Fruit fly (Drosophila melanogaster) whole organism, pupa: ENCODE results near the gene CG42752.

Experiments used
- CG10348 ChIP-seq: fragments of 200-800 bp; sonication (Bioruptor generic); IDR thresholded peaks from 2 replicates; pipeline ENCODE4 v1.3.6; 2022; ENCODE audit warnings: missing biosample characterization, missing genetic modification characterization
- CG12605 ChIP-seq: fragments of 200-800 bp; sonication (Bioruptor generic); IDR thresholded peaks from 2 replicates; pipeline ENCODE4 v1.3.6; 2022; ENCODE audit warnings: missing biosample characterization, missing genetic modification characterization
- CG13204 ChIP-seq: fragments of 200-800 bp; sonication (Bioruptor generic); optimal IDR thresholded peaks from 2 replicates; lab custom pipeline; 2018; ENCODE audit warnings: missing biosample characterization, mild to moderate bottlenecking, missing genetic modification characterization, moderate library complexity
- CG14655 ChIP-seq: fragments of 200-800 bp; sonication (Bioruptor generic); optimal IDR thresholded peaks from 3 replicates; lab custom pipeline; 2017; ENCODE audit warnings: mild to moderate bottlenecking, missing biosample characterization, missing genetic modification reagents, missing genetic modification characterization
- CG15710 ChIP-seq: fragments of 200-800 bp; sonication (Bioruptor generic); optimal IDR thresholded peaks from 2 replicates; lab custom pipeline; 2018; ENCODE audit warnings: missing biosample characterization, mild to moderate bottlenecking, missing genetic modification characterization, moderate library complexity
- CG17806 ChIP-seq: fragments of 200-800 bp; sonication (Bioruptor generic); optimal IDR thresholded peaks from 2 replicates; lab custom pipeline; 2018; ENCODE audit warnings: missing biosample characterization, mild to moderate bottlenecking, missing genetic modification characterization, moderate library complexity
- CG32121 ChIP-seq: fragments of 200-800 bp; sonication (Bioruptor generic); IDR thresholded peaks from 2 replicates; pipeline ENCODE4 v1.3.6; 2022; ENCODE audit warnings: missing biosample characterization, missing genetic modification characterization
- CG34367 ChIP-seq: fragments of 200-800 bp; sonication (Bioruptor generic); optimal IDR thresholded peaks from 2 replicates; lab custom pipeline; 2018; ENCODE audit warnings: missing biosample characterization, mild to moderate bottlenecking, missing genetic modification characterization
- CG4496 ChIP-seq: fragments of 200-800 bp; sonication (Bioruptor generic); IDR thresholded peaks from 3 replicates; pipeline ENCODE4 v1.3.6; 2022; ENCODE audit warnings: missing biosample characterization, missing genetic modification characterization
- CG8159 ChIP-seq: fragments of 200-800 bp; sonication (Bioruptor generic); optimal IDR thresholded peaks from 3 replicates; lab custom pipeline; 2018; ENCODE audit warnings: missing biosample characterization, mild to moderate bottlenecking, missing genetic modification characterization, moderate library complexity
- CG8301 ChIP-seq: fragments of 200-800 bp; sonication (Bioruptor generic); optimal IDR thresholded peaks from 2 replicates; lab custom pipeline; 2018; ENCODE audit warnings: missing biosample characterization, mild to moderate bottlenecking, missing genetic modification characterization
- CG9948 ChIP-seq: fragments of 200-800 bp; sonication (Bioruptor generic); optimal IDR thresholded peaks from 2 replicates; lab custom pipeline; 2018; ENCODE audit warnings: missing biosample characterization, mild to moderate bottlenecking, missing genetic modification characterization, moderate library complexity
- D1 ChIP-seq: fragments of 200-800 bp; sonication (Bioruptor generic); optimal IDR thresholded peaks from 2 replicates; lab custom pipeline; 2018; ENCODE audit warnings: missing biosample characterization, mild to moderate bottlenecking, missing genetic modification characterization, moderate library complexity
- EcR ChIP-seq: fragments of 200-800 bp; sonication (Bioruptor generic); optimal IDR thresholded peaks from 3 replicates; lab custom pipeline; 2019; ENCODE audit warnings: missing biosample characterization, missing genetic modification characterization, mild to moderate bottlenecking, moderate library complexity, missing genetic modification reagents
- Ets98B ChIP-seq: fragments of 200-800 bp; sonication (Bioruptor generic); IDR thresholded peaks from 2 replicates; pipeline ENCODE4 v1.3.6; 2022; ENCODE audit warnings: missing biosample characterization, missing genetic modification characterization
- Pif1A ChIP-seq: fragments of 200-800 bp; sonication (Bioruptor generic); optimal IDR thresholded peaks from 3 replicates; lab custom pipeline; 2016; ENCODE audit warnings: missing biosample characterization, missing genetic modification characterization
- Pif1B ChIP-seq: fragments of 200-800 bp; sonication (Bioruptor generic); optimal IDR thresholded peaks from 3 replicates; lab custom pipeline; 2016; ENCODE audit warnings: missing biosample characterization, missing genetic modification characterization
- Snoo ChIP-seq: fragments of 200-800 bp; sonication (Bioruptor generic); optimal IDR thresholded peaks from 3 replicates; lab custom pipeline; 2017; ENCODE audit warnings: missing biosample characterization, mild to moderate bottlenecking, missing genetic modification characterization, inconsistent platforms
- fd96Ca ChIP-seq: fragments of 200-800 bp; sonication (Bioruptor generic); IDR thresholded peaks from 3 replicates; pipeline ENCODE4 v1.3.6; 2022; ENCODE audit warnings: missing biosample characterization, missing genetic modification characterization
- gl ChIP-seq: fragments of 200-800 bp; sonication (Bioruptor generic); optimal IDR thresholded peaks from 2 replicates; lab custom pipeline; 2018; ENCODE audit warnings: missing biosample characterization, mild to moderate bottlenecking, missing genetic modification characterization
- rn ChIP-seq: fragments of 200-800 bp; sonication (Bioruptor generic); IDR thresholded peaks from 2 replicates; pipeline ENCODE4 v1.3.6; 2022; ENCODE audit warnings: missing biosample characterization, missing genetic modification characterization

CG42752 gene

dm6 chr2L:18780911-18781545, 41.1 kb upstream of the CG42752 start:
- TF ChIP-seq CG9948 (tag; lab: Kevin White, UChicago) (no peak), gl (tag; lab: Kevin White, UChicago) (no peak), CG10348 (no peak), CG32121 (GFP tag; lab: Robert Waterston, UW) (no peak), CG8159 (tag; lab: Kevin White, UChicago) (no peak), CG13204 (GFP tag; lab: Kevin White, UChicago) (no peak), CG34367 (no peak), CG4496 (GFP tag; lab: Robert Waterston, UW) (no peak), CG17806 (tag; lab: Kevin White, UChicago) (no peak)

dm6 chr2L:18777442-18777841, 37.5 kb upstream of the CG42752 start:
- no peak for TF ChIP-seq CG13204 (GFP tag; lab: Kevin White, UChicago)
- no peak for TF ChIP-seq D1 (tag; lab: Kevin White, UChicago)
- TF ChIP-seq Snoo (tag; lab: Kevin White, UChicago) = no peak
- TF ChIP-seq CG17806 (tag; lab: Kevin White, UChicago) = no peak
- TF ChIP-seq rn (GFP tag; lab: Robert Waterston, UW) = no peak
- no peak for TF ChIP-seq CG10348
- no peak for TF ChIP-seq CG4496 (GFP tag; lab: Robert Waterston, UW)
- no peak for TF ChIP-seq CG9948 (tag; lab: Kevin White, UChicago)
- no peak for TF ChIP-seq CG12605 (GFP tag; lab: Robert Waterston, UW)
- TF ChIP-seq Pif1B (GFP tag; lab: Kevin White, UChicago) = no peak
- TF ChIP-seq Ets98B = no peak

- TF ChIP-seq CG10348 (no peak), CG4496 (GFP tag; lab: Robert Waterston, UW) (no peak), D1 (tag; lab: Kevin White, UChicago) (peak; percentile 33), rn (GFP tag; lab: Robert Waterston, UW) (no peak)
- TF ChIP-seq, all 21 proteins: peak for 1
Observed at dm6 chr2L:18776559-18776958, 36.6 kb upstream of the CG42752 start.

- no peak for TF ChIP-seq Ets98B
- TF ChIP-seq CG12605 (GFP tag; lab: Robert Waterston, UW) = no peak
- TF ChIP-seq Pif1B (GFP tag; lab: Kevin White, UChicago) = no peak
- no peak for TF ChIP-seq CG4496 (GFP tag; lab: Robert Waterston, UW)
- TF ChIP-seq CG8159 (tag; lab: Kevin White, UChicago) = no peak
- no peak for TF ChIP-seq CG8301 (tag; lab: Kevin White, UChicago)
- TF ChIP-seq CG9948 (tag; lab: Kevin White, UChicago) = no peak
Observed at dm6 chr2L:18775274-18775673, 35.4 kb upstream of the CG42752 start.

dm6 chr2L:18767815-18768214, 27.9 kb upstream of the CG42752 start:
- no peak for TF ChIP-seq CG10348
- TF ChIP-seq CG14655 (GFP tag; lab: Kevin White, UChicago) = no peak
- TF ChIP-seq CG8159 (tag; lab: Kevin White, UChicago) = no peak
- no peak for TF ChIP-seq CG17806 (tag; lab: Kevin White, UChicago)
- TF ChIP-seq CG9948 (tag; lab: Kevin White, UChicago) = no peak
- TF ChIP-seq CG13204 (GFP tag; lab: Kevin White, UChicago) = no peak
- no peak for TF ChIP-seq CG8301 (tag; lab: Kevin White, UChicago)
- no peak for TF ChIP-seq EcR (GFP tag; lab: Kevin White, UChicago)
- TF ChIP-seq CG4496 (GFP tag; lab: Robert Waterston, UW) = no peak
- no peak for TF ChIP-seq Pif1A
- TF ChIP-seq rn (GFP tag; lab: Robert Waterston, UW) = no peak
- no peak for TF ChIP-seq Pif1B (GFP tag; lab: Kevin White, UChicago)
- TF ChIP-seq fd96Ca = no peak
- no peak for TF ChIP-seq Ets98B
- TF ChIP-seq, all 21 proteins: peak for 0

dm6 chr2L:18767137-18767536, 27.2 kb upstream of the CG42752 start:
- no peak for TF ChIP-seq CG10348
- peak; percentile 49 for TF ChIP-seq CG8159 (tag; lab: Kevin White, UChicago)
- peak; percentile 48 for TF ChIP-seq CG15710
- TF ChIP-seq Pif1A = peak; percentile 27
- TF ChIP-seq CG9948 (tag; lab: Kevin White, UChicago) = peak; percentile 42
- TF ChIP-seq Ets98B = peak; percentile 43; the same call in 1 of the 2 replicates
- TF ChIP-seq CG32121 (GFP tag; lab: Robert Waterston, UW) = peak; percentile 50
- peak; percentile 46 for TF ChIP-seq CG8301 (tag; lab: Kevin White, UChicago)
- TF ChIP-seq Pif1B (GFP tag; lab: Kevin White, UChicago) = no peak
- TF ChIP-seq D1 (tag; lab: Kevin White, UChicago) = no peak
- peak; percentile 30 for TF ChIP-seq CG34367
- TF ChIP-seq CG12605 (GFP tag; lab: Robert Waterston, UW) = 0 out of 2 replicates have a peak, but pooled peaks have one; percentile 30
- TF ChIP-seq fd96Ca = no peak
- TF ChIP-seq EcR (GFP tag; lab: Kevin White, UChicago) = no peak
- peak; percentile 49 for TF ChIP-seq CG14655 (GFP tag; lab: Kevin White, UChicago)
- no peak for TF ChIP-seq rn (GFP tag; lab: Robert Waterston, UW)
- TF ChIP-seq gl (tag; lab: Kevin White, UChicago) = no peak
- no peak for TF ChIP-seq CG17806 (tag; lab: Kevin White, UChicago)
- TF ChIP-seq CG13204 (GFP tag; lab: Kevin White, UChicago) = no peak
- peak; percentile 26; the same call in 1 of the 3 replicates for TF ChIP-seq CG4496 (GFP tag; lab: Robert Waterston, UW)
- TF ChIP-seq Snoo (tag; lab: Kevin White, UChicago) = no peak
